Fruit fly (Drosophila melanogaster) whole organism, wandering third instar larva: Measurements from ENCODE around the gene TwdlG.

Source experiments
- Abd-B ChIP-seq: fragments of >200 bp; optimal IDR thresholded peaks from 2 replicates; lab custom pipeline; 2017; ENCODE audit warnings: missing biosample characterization, missing genetic modification characterization
- CG32264 ChIP-seq: fragments of 200-800 bp; sonication (Bioruptor generic); optimal IDR thresholded peaks from 2 replicates; lab custom pipeline; 2016; ENCODE audit warnings: missing biosample characterization, missing genetic modification characterization
- Dfd ChIP-seq: fragments of >200 bp; optimal IDR thresholded peaks from 2 replicates; lab custom pipeline; 2017; ENCODE audit warnings: missing biosample characterization, missing genetic modification characterization
- Dif ChIP-seq: fragments of 200-275, 200-300 bp; sonication (Bioruptor generic); optimal IDR thresholded peaks from 2 replicates; lab custom pipeline; 2018; ENCODE audit warnings: missing biosample characterization, missing genetic modification characterization; ENCODE audit not compliant: partially characterized antibody
- GATAd ChIP-seq: sonication (Bioruptor generic); optimal IDR thresholded peaks from 2 replicates; lab custom pipeline; 2016; ENCODE audit warnings: missing biosample characterization, missing genetic modification characterization
- HLH106 ChIP-seq: fragments of 200-800 bp; optimal IDR thresholded peaks from 3 replicates; lab custom pipeline; 2019; ENCODE audit warnings: missing biosample characterization, mild to moderate bottlenecking, missing genetic modification characterization, moderate library complexity
- Hnf4 ChIP-seq: fragments of 200-800 bp; sonication (Bioruptor generic); optimal IDR thresholded peaks from 2 replicates; lab custom pipeline; 2016; ENCODE audit warnings: missing biosample characterization, mild to moderate bottlenecking, missing genetic modification characterization
- Hr78 ChIP-seq: fragments of >200 bp; optimal IDR thresholded peaks from 2 replicates; lab custom pipeline; 2017; ENCODE audit warnings: missing biosample characterization, missing genetic modification characterization
- Hr83 ChIP-seq: fragments of 200-300 bp; sonication (Bioruptor generic); optimal IDR thresholded peaks from 2 replicates; lab custom pipeline; 2016; ENCODE audit warnings: missing biosample characterization, mild to moderate bottlenecking, missing genetic modification characterization, moderate library complexity; ENCODE audit not compliant: poor library complexity, severe bottlenecking
- Mio ChIP-seq: sonication (Bioruptor generic); optimal IDR thresholded peaks from 2 replicates; lab custom pipeline; 2016; ENCODE audit warnings: missing biosample characterization, missing genetic modification characterization
- Myc ChIP-seq: fragments of >200 bp; optimal IDR thresholded peaks from 2 replicates; lab custom pipeline; 2017
- N ChIP-seq: fragments of >200 bp; optimal IDR thresholded peaks from 2 replicates; lab custom pipeline; 2018; ENCODE audit warnings: missing biosample characterization, missing external identifiers, missing genetic modification characterization
- OdsH ChIP-seq: fragments of 200-800 bp; sonication (Bioruptor generic); optimal IDR thresholded peaks from 2 replicates; lab custom pipeline; 2016; ENCODE audit warnings: missing biosample characterization, mild to moderate bottlenecking, missing genetic modification characterization
- Rel ChIP-seq, 2 experiments: fragments of 200-800 bp; sonication (Bioruptor generic) in 1 of 2; optimal IDR thresholded peaks; 2 replicates in 1 of 2; 3 replicates in 1 of 2; lab custom pipeline; 2016 to 2019; ENCODE audit warnings: mild to moderate bottlenecking in 2 of 2, missing biosample characterization in 2 of 2, missing genetic modification characterization in 2 of 2, moderate library complexity in 1 of 2
- Vsx2 ChIP-seq: fragments of 200-300, 225-300 bp; sonication (Bioruptor generic); optimal IDR thresholded peaks from 2 replicates; lab custom pipeline; 2018; ENCODE audit warnings: missing biosample characterization, missing genetic modification characterization; ENCODE audit not compliant: partially characterized antibody
- brk ChIP-seq: fragments of 200-800 bp; sonication (Bioruptor generic); optimal IDR thresholded peaks from 2 replicates; lab custom pipeline; 2016; ENCODE audit warnings: missing biosample characterization, mild to moderate bottlenecking, missing genetic modification characterization
- dl ChIP-seq, 2 experiments: fragments of 175-275, 200-275 bp in 1 of 2; fragments of 200-275 bp in 1 of 2; sonication (Bioruptor generic); optimal IDR thresholded peaks; lab custom pipeline; 2018; ENCODE audit warnings: mild to moderate bottlenecking in 2 of 2, missing biosample characterization in 2 of 2, missing genetic modification characterization in 2 of 2, moderate library complexity in 2 of 2; ENCODE audit not compliant: partially characterized antibody in 2 of 2, insufficient read depth in 1 of 2
- dmrt93B ChIP-seq: fragments of 200-800 bp; sonication (Bioruptor generic); optimal IDR thresholded peaks from 2 replicates; lab custom pipeline; 2018; ENCODE audit warnings: missing biosample characterization, mild to moderate bottlenecking, missing genetic modification characterization
- dsf ChIP-seq: sonication (Bioruptor generic); optimal IDR thresholded peaks from 2 replicates; lab custom pipeline; 2016; ENCODE audit warnings: missing biosample characterization, missing genetic modification characterization, borderline replicate concordance
- ey ChIP-seq: fragments of 200-800 bp; sonication (Bioruptor generic); optimal IDR thresholded peaks from 2 replicates; lab custom pipeline; 2016; ENCODE audit warnings: missing biosample characterization, missing genetic modification characterization
- fru ChIP-seq: fragments of 200-800 bp; sonication (Bioruptor generic); optimal IDR thresholded peaks from 3 replicates; lab custom pipeline; 2016; ENCODE audit warnings: missing biosample characterization, mild to moderate bottlenecking, missing genetic modification characterization
- jim ChIP-seq: fragments of 175-275, 200-325 bp; sonication (Bioruptor generic); optimal IDR thresholded peaks from 2 replicates; lab custom pipeline; 2016; ENCODE audit warnings: missing biosample characterization, mild to moderate bottlenecking, missing genetic modification characterization
- lola ChIP-seq: fragments of >200 bp; optimal IDR thresholded peaks from 2 replicates; lab custom pipeline; 2017; ENCODE audit warnings: missing biosample characterization, missing genetic modification characterization
- pan ChIP-seq: fragments of >200 bp; optimal IDR thresholded peaks from 2 replicates; lab custom pipeline; 2017
- psq ChIP-seq: fragments of 200-800 bp; sonication (Bioruptor generic); optimal IDR thresholded peaks from 3 replicates; lab custom pipeline; 2017; ENCODE audit warnings: missing biosample characterization, mild to moderate bottlenecking, missing genetic modification characterization, moderate library complexity
- rgr ChIP-seq: fragments of 200-800 bp; sonication (Bioruptor generic); optimal IDR thresholded peaks from 3 replicates; lab custom pipeline; 2016; ENCODE audit warnings: missing biosample characterization, mild to moderate bottlenecking, missing genetic modification characterization
- sage ChIP-seq: fragments of 200-800 bp; sonication (Bioruptor generic); optimal IDR thresholded peaks from 2 replicates; lab custom pipeline; 2016; ENCODE audit warnings: missing biosample characterization, mild to moderate bottlenecking, missing genetic modification characterization
- sv ChIP-seq: fragments of 200-800 bp; sonication (Bioruptor generic); optimal IDR thresholded peaks from 3 replicates; lab custom pipeline; 2016; ENCODE audit warnings: missing biosample characterization, missing genetic modification characterization
- tai ChIP-seq: sonication (Bioruptor generic); optimal IDR thresholded peaks from 2 replicates; lab custom pipeline; 2016; ENCODE audit warnings: missing biosample characterization, missing genetic modification characterization
- usp ChIP-seq: fragments of >200 bp; optimal IDR thresholded peaks from 2 replicates; lab custom pipeline; 2017; ENCODE audit warnings: missing biosample characterization, missing genetic modification characterization
- woc ChIP-seq: sonication (Bioruptor generic); optimal IDR thresholded peaks from 2 replicates; lab custom pipeline; 2016; ENCODE audit warnings: missing biosample characterization, mild to moderate bottlenecking, missing genetic modification characterization

The TwdlG gene

DNA sequence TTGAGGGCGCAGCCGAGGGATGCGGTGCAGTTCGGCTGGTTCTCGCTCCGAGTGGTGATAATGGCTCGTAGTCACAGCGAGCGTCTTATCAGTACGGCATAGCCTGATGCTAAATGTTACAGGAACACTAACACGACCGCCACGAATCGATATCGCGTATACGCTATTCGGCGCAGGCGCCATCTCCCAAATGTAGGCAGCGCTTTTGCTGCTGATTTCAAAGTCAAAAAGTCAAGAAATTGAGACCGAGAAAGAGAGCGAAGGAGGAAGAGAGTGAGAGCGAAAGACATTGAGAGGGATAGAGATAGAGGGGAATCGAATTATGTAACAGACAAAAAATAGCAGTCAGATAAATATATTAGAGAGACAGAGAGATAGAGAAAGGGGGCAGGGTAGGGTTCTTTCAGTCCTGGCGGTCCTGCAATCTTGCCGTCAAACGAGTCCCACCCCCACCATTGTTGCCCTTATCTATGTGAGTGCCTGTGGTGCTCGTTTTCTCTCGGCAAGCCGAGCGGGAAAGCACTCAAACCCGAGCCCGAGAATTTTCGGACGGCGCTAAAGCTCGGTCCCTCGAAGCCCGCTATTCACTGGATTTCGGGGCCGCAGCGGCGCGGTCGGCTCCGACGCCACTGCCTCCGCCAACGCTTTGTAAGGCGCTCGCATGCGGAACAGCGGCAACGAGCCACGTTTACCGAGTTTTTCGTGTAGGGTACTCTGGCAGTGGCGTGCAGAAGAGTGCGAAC lies 30.1 kb upstream of the TwdlG start:
- TF ChIP-seq rgr (GFP tag; lab: Kevin White, UChicago) (no peak), Hr78 (GFP tag; lab: Kevin White, UChicago) (no peak), Myc (no peak), Abd-B (no peak), dsf (no peak), Hnf4 (GFP tag; lab: Kevin White, UChicago) (no peak), fru (GFP tag; lab: Kevin White, UChicago) (no peak), dl (GFP tag; optimal IDR thresholded peaks at IDR 0.05; lab: Kevin White, UChicago; ENCODE audit: insufficient read depth in 1 of 2, partially characterized antibody in 2 of 2) (no peak), pan (lab: Kevin White, UChicago) (no peak), Dif (GFP tag; lab: Kevin White, UChicago) (no peak)

DNA sequence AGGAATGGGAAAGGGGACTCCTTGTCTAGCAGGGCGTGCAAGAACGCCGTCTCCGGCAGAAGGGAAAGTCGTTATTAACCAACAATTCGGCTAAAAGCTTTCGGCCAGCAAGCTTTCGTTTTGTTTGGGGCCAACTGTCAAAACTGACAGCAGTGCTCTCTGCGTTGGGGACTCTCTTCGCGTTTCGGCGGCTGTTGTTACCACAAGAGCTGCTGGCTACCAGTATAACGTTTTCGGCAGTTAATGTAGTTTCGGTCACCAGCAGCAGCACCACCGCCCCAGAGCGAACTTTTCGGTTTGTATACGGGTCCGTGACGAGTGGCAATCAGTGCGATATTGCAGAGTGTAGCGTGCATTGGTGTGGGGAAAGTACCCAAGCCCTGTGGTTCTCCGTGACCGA lies 28.9 kb upstream of the TwdlG start, which contains the start of gene cpx:
TSS of gene cpx (plus strand) at position 160 of the 400 bp plus-strand sequence.
- no peak for TF ChIP-seq GATAd (GFP tag; lab: Kevin White, UChicago)
- no peak for TF ChIP-seq Dfd (GFP tag; lab: Kevin White, UChicago)
- no peak for TF ChIP-seq Hr78 (GFP tag; lab: Kevin White, UChicago)
- no peak for TF ChIP-seq Myc
- TF ChIP-seq HLH106 (tag; lab: Kevin White, UChicago) = no peak
- no peak for TF ChIP-seq Hnf4 (GFP tag; lab: Kevin White, UChicago)
- TF ChIP-seq CG32264 (GFP tag; lab: Kevin White, UChicago) = no peak
- no peak for TF ChIP-seq lola (GFP tag; lab: Kevin White, UChicago)
- no peak for TF ChIP-seq tai (GFP tag; lab: Kevin White, UChicago)
- TF ChIP-seq fru (GFP tag; lab: Kevin White, UChicago) = no peak
- TF ChIP-seq Rel (GFP tag; optimal IDR thresholded peaks at IDR 0.05; lab: Kevin White, UChicago) = no peak
- no peak for TF ChIP-seq Rel (tag; optimal IDR thresholded peaks at IDR 0.05; lab: Kevin White, UChicago)
- TF ChIP-seq Dif (GFP tag; lab: Kevin White, UChicago) = no peak
- TF ChIP-seq rgr (GFP tag; lab: Kevin White, UChicago) = no peak
- TF ChIP-seq ey (GFP tag; lab: Kevin White, UChicago) = no peak
- no peak for TF ChIP-seq dmrt93B (GFP tag; lab: Kevin White, UChicago)

- TF ChIP-seq fru (GFP tag; lab: Kevin White, UChicago) = no peak
- no peak for TF ChIP-seq Vsx2 (GFP tag; lab: Kevin White, UChicago)
- TF ChIP-seq psq = no peak
- TF ChIP-seq Dif (GFP tag; lab: Kevin White, UChicago) = no peak
- no peak for TF ChIP-seq sv (GFP tag; lab: Kevin White, UChicago)
- TF ChIP-seq N (GFP tag; lab: Kevin White, UChicago) = no peak
- no peak for TF ChIP-seq dsf
- no peak for TF ChIP-seq woc
- no peak for TF ChIP-seq Rel (GFP tag; optimal IDR thresholded peaks at IDR 0.05; lab: Kevin White, UChicago)
- no peak for TF ChIP-seq Rel (tag; optimal IDR thresholded peaks at IDR 0.05; lab: Kevin White, UChicago)
- TF ChIP-seq ey (GFP tag; lab: Kevin White, UChicago) = no peak
- TF ChIP-seq Hnf4 (GFP tag; lab: Kevin White, UChicago) = no peak
- TF ChIP-seq dmrt93B (GFP tag; lab: Kevin White, UChicago) = no peak
- no peak for TF ChIP-seq jim (GFP tag; lab: Kevin White, UChicago)
- TF ChIP-seq OdsH (GFP tag; lab: Kevin White, UChicago) = no peak
- TF ChIP-seq usp (GFP tag; lab: Kevin White, UChicago) = no peak
- no peak for TF ChIP-seq tai (GFP tag; lab: Kevin White, UChicago)
- no peak for TF ChIP-seq CG32264 (GFP tag; lab: Kevin White, UChicago)
- no peak for TF ChIP-seq Dfd (GFP tag; lab: Kevin White, UChicago)
- TF ChIP-seq, all 38 proteins: peak for 0
These were observed 26.7 kb upstream of the TwdlG start, which contains the start of gene flip for dm6 chr3R:4277828-4278227. flip (minus strand) TSS chr3R:4277928.

DNA sequence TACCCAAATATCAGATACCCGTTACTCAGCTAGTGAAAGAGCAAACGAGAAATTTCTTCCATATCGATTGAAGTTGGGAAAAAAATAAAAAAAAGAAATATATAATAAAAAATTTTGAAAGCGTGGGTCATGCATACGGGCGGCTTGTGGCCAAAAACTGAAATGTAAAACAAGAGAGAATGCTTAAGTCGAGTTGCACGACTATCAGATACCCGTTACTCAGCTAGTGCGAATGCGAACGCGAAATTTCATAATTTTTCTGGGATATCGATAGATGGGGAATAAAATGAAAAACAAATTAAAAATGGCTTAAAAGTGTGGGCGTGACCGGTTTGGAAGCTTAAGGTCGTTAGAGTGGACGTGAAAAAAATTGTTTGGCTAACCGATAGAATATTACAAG lies 17.2 kb upstream of the TwdlG start:
- TF ChIP-seq Dfd (GFP tag; lab: Kevin White, UChicago) (peak; percentile 88), N (GFP tag; lab: Kevin White, UChicago) (no peak)

DNA sequence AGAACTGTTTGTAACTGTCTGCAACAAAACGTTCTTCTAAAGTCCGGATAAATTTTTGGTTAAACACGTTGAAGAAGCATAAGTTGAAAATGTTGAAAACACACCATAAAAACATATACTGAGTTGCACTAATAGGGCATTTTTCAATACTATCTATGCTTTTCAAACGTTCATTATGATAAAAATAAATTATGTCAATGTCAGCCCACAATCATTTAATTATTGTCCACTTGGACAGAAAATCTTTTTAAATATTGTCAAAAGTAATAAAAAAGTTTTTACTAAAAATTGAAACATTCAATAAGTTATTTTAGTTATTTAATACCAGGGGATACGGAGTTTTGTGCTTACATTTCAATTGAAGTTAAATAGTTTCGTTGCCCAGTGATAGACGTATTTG lies 15.3 kb upstream of the TwdlG start, which contains the start of gene CG1092:
TSS of gene CG1092 (plus strand) at position 301 of the 400 bp plus-strand sequence.
- TF ChIP-seq usp (GFP tag; lab: Kevin White, UChicago) = no peak
- no peak for TF ChIP-seq Mio
- no peak for TF ChIP-seq sage (GFP tag; lab: Kevin White, UChicago)
- no peak for TF ChIP-seq brk (GFP tag; lab: Kevin White, UChicago)
- TF ChIP-seq sv (GFP tag; lab: Kevin White, UChicago) = no peak
- no peak for TF ChIP-seq Hnf4 (GFP tag; lab: Kevin White, UChicago)
- TF ChIP-seq Hr83 (GFP tag; lab: Kevin White, UChicago) = no peak
- no peak for TF ChIP-seq dmrt93B (GFP tag; lab: Kevin White, UChicago)
- TF ChIP-seq N (GFP tag; lab: Kevin White, UChicago) = no peak
